Worm (Caenorhabditis elegans) whole organism, young adult: ENCODE data around the gene mxl-1.

Source experiments
- B0019.2 ChIP-seq: fragments of 200-800 bp; sonication (Bioruptor generic); conservative IDR thresholded peaks from 2 replicates; pipeline ENCODE4 v1.3.6; 2022; ENCODE audit warnings: missing genetic modification reagents, missing genetic modification characterization, missing compliant biosample characterization
- F23B12.7 ChIP-seq: sonication (generic microtip); optimal IDR thresholded peaks from 2 replicates; lab custom pipeline; 2017; ENCODE audit warnings: missing genetic modification characterization, mild to moderate bottlenecking, missing compliant biosample characterization, antibody characterized with exemption, moderate library complexity; ENCODE audit not compliant: insufficient read depth
- F33H1.4 ChIP-seq: fragments of 200-800 bp; sonication (Bioruptor generic); IDR thresholded peaks from 2 replicates; pipeline ENCODE4 v1.3.6; 2022; ENCODE audit warnings: missing genetic modification reagents, missing genetic modification characterization, missing compliant biosample characterization
- F57A8.1 ChIP-seq: fragments of 200-800 bp; sonication (Bioruptor generic); optimal IDR thresholded peaks from 2 replicates; lab custom pipeline; 2018; ENCODE audit warnings: mild to moderate bottlenecking, missing genetic modification characterization, moderate library complexity, missing compliant biosample characterization
- Y56A3A.18 ChIP-seq: fragments of 200-800 bp; sonication (Bioruptor generic); IDR thresholded peaks from 2 replicates; pipeline ENCODE4 v1.3.6; 2022; ENCODE audit warnings: missing genetic modification reagents, missing genetic modification characterization, missing compliant biosample characterization
- aptf-2 ChIP-seq: fragments of 200-800 bp; sonication (Bioruptor generic); conservative IDR thresholded peaks from 2 replicates; pipeline ENCODE4 v1.3.6; 2022; ENCODE audit warnings: missing genetic modification reagents, missing genetic modification characterization, missing compliant biosample characterization
- attf-5 ChIP-seq: fragments of 200-800 bp; sonication (Bioruptor generic); optimal IDR thresholded peaks from 2 replicates; lab custom pipeline; 2018; ENCODE audit warnings: mild to moderate bottlenecking, missing genetic modification characterization, missing compliant biosample characterization
- bed-2 ChIP-seq: fragments of 200-800 bp; sonication (Bioruptor generic); IDR thresholded peaks from 2 replicates; pipeline ENCODE4 v1.3.6; 2022; ENCODE audit warnings: missing genetic modification reagents, missing genetic modification characterization, missing compliant biosample characterization
- cebp-1 ChIP-seq, 2 experiments: fragments of 200-800 bp in 1 of 2; sonication (Bioruptor generic) in 1 of 2; sonication (generic microtip) in 1 of 2; IDR thresholded peaks in 1 of 2; optimal IDR thresholded peaks in 1 of 2; 2 replicates each; pipeline versions ENCODE4 v1.3.6 to Lab custom; 2017 to 2022; ENCODE audit warnings: missing compliant biosample characterization in 2 of 2, missing genetic modification characterization in 2 of 2, mild to moderate bottlenecking in 1 of 2, missing genetic modification reagents in 1 of 2, moderate library complexity in 1 of 2
- cebp-2 ChIP-seq: fragments of 200-800 bp; sonication (Bioruptor generic); IDR thresholded peaks from 2 replicates; pipeline ENCODE4 v1.3.6; 2022; ENCODE audit warnings: missing genetic modification characterization, missing compliant biosample characterization
- dox-1 ChIP-seq: fragments of 200-800 bp; sonication (Bioruptor generic); IDR thresholded peaks from 2 replicates; pipeline ENCODE4 v1.3.6; 2022; ENCODE audit warnings: missing genetic modification reagents, missing genetic modification characterization, missing compliant biosample characterization
- dpff-1 ChIP-seq: sonication (generic microtip); optimal IDR thresholded peaks from 2 replicates; lab custom pipeline; 2017; ENCODE audit warnings: mild to moderate bottlenecking, missing genetic modification characterization, missing compliant biosample characterization
- egl-44 ChIP-seq: fragments of 200-800 bp; sonication (Bioruptor generic); IDR thresholded peaks from 2 replicates; pipeline ENCODE4 v1.3.6; 2022; ENCODE audit warnings: missing genetic modification reagents, missing genetic modification characterization, missing compliant biosample characterization
- egrh-3 ChIP-seq: fragments of 200-800 bp; sonication (Bioruptor generic); IDR thresholded peaks from 2 replicates; pipeline ENCODE4 v1.3.6; 2022; ENCODE audit warnings: missing genetic modification reagents, missing genetic modification characterization, missing compliant biosample characterization
- fkh-3 ChIP-seq: sonication (generic microtip); optimal IDR thresholded peaks from 2 replicates; lab custom pipeline; 2016; ENCODE audit warnings: mild to moderate bottlenecking, missing genetic modification characterization, missing compliant biosample characterization
- hlh-12 ChIP-seq: sonication (generic microtip); optimal IDR thresholded peaks from 2 replicates; lab custom pipeline; 2016; ENCODE audit warnings: missing genetic modification characterization, missing compliant biosample characterization
- hmg-1.2 ChIP-seq: fragments of 200-800 bp; sonication (Bioruptor generic); IDR thresholded peaks from 2 replicates; pipeline ENCODE4 v1.3.6; 2022; ENCODE audit warnings: missing genetic modification reagents, missing genetic modification characterization, missing compliant biosample characterization
- hrde-1 ChIP-seq: sonication (generic microtip); optimal IDR thresholded peaks from 2 replicates; lab custom pipeline; 2016; ENCODE audit warnings: missing genetic modification characterization, mild to moderate bottlenecking, missing compliant biosample characterization, moderate library complexity, missing genotype, missing genetic modification reagents, borderline replicate concordance
- let-607 ChIP-seq, 2 experiments: fragments of 200-800 bp in 1 of 2; sonication (Bioruptor generic) in 1 of 2; sonication (generic microtip) in 1 of 2; optimal IDR thresholded peaks; 2 replicates each; lab custom pipeline; 2016 to 2018; ENCODE audit warnings: mild to moderate bottlenecking in 2 of 2, missing compliant biosample characterization in 2 of 2, missing genetic modification characterization in 2 of 2, moderate library complexity in 2 of 2, missing genotype in 1 of 2
- lin-26 ChIP-seq: fragments of 200-800 bp; sonication (Bioruptor generic); IDR thresholded peaks from 2 replicates; pipeline ENCODE4 v1.3.6; 2022; ENCODE audit warnings: missing genetic modification reagents, missing genetic modification characterization, missing compliant biosample characterization
- lin-40 ChIP-seq: sonication (generic microtip); optimal IDR thresholded peaks from 2 replicates; lab custom pipeline; 2016; ENCODE audit warnings: missing genetic modification characterization, mild to moderate bottlenecking, missing compliant biosample characterization, missing genotype, missing genetic modification reagents
- mcd-1 ChIP-seq: fragments of 200-800 bp; sonication (Bioruptor generic); IDR thresholded peaks from 2 replicates; pipeline ENCODE4 v1.3.6; 2022; ENCODE audit warnings: missing genetic modification reagents, missing genetic modification characterization, missing compliant biosample characterization
- nfya-1 ChIP-seq: sonication (generic microtip); optimal IDR thresholded peaks from 2 replicates; lab custom pipeline; 2017; ENCODE audit warnings: antibody characterized with exemption, missing compliant biosample characterization, missing genetic modification characterization, borderline replicate concordance; ENCODE audit not compliant: insufficient read depth
- nhr-179 ChIP-seq: sonication (generic microtip); optimal IDR thresholded peaks from 2 replicates; lab custom pipeline; 2016; ENCODE audit warnings: mild to moderate bottlenecking, missing genetic modification characterization, missing compliant biosample characterization
- nhr-27 ChIP-seq: fragments of 200-800 bp; sonication (Bioruptor generic); optimal IDR thresholded peaks from 2 replicates; lab custom pipeline; 2018; ENCODE audit warnings: mild to moderate bottlenecking, missing genetic modification characterization, moderate library complexity, missing compliant biosample characterization
- rpc-1 ChIP-seq, 2 experiments: fragments of 150-350 bp in 1 of 2; sonication (generic microtip) in 1 of 2; optimal IDR thresholded peaks; 2 replicates each; lab custom pipeline; 2014 to 2018; ENCODE audit warnings: missing biosample characterization in 1 of 2, missing genetic modification characterization in 1 of 2, missing genetic modification reagents in 1 of 2, missing genotype in 1 of 2
- snpc-3.4 ChIP-seq: sonication (generic microtip); optimal IDR thresholded peaks from 2 replicates; lab custom pipeline; 2017; ENCODE audit warnings: missing genetic modification characterization, mild to moderate bottlenecking, missing compliant biosample characterization, antibody characterized with exemption, moderate library complexity, missing genotype, missing genetic modification reagents
- snpc-4 ChIP-seq, 5 experiments: fragments of 150-350 bp in 1 of 5; sonication (generic microtip) in 4 of 5; optimal IDR thresholded peaks; 2 replicates each; lab custom pipeline; 2014 to 2018; ENCODE audit warnings: missing genetic modification characterization in 5 of 5, missing biosample characterization in 3 of 5, antibody characterized with exemption in 2 of 5, mild to moderate bottlenecking in 2 of 5, missing compliant biosample characterization in 2 of 5, missing genotype in 2 of 5, moderate library complexity in 2 of 5, missing genetic modification reagents in 1 of 5
- sptf-2 ChIP-seq: fragments of 200-800 bp; sonication (Bioruptor generic); optimal IDR thresholded peaks from 2 replicates; lab custom pipeline; 2018; ENCODE audit warnings: mild to moderate bottlenecking, missing genetic modification characterization, missing compliant biosample characterization
- tbp1 ChIP-seq: fragments of 200-800 bp; sonication (Bioruptor generic); optimal IDR thresholded peaks from 2 replicates; lab custom pipeline; 2018; ENCODE audit warnings: mild to moderate bottlenecking, missing genetic modification characterization, missing compliant biosample characterization
- tbx-9 ChIP-seq: sonication (generic microtip); optimal IDR thresholded peaks from 2 replicates; lab custom pipeline; 2016; ENCODE audit warnings: borderline replicate concordance, missing genetic modification characterization, inconsistent platforms, missing compliant biosample characterization
- unc-130 ChIP-seq: sonication (generic microtip); optimal IDR thresholded peaks from 2 replicates; lab custom pipeline; 2016; ENCODE audit warnings: missing genetic modification reagents, missing genetic modification characterization, missing compliant biosample characterization
- unc-62 ChIP-seq: fragments of 150-350 bp; optimal IDR thresholded peaks from 2 replicates; lab custom pipeline; 2014; ENCODE audit warnings: missing biosample characterization, missing genetic modification reagents, missing genetic modification characterization
- xnd-1 ChIP-seq: sonication (generic microtip); optimal IDR thresholded peaks from 2 replicates; lab custom pipeline; 2016; ENCODE audit warnings: missing genotype, missing genetic modification reagents, missing genetic modification characterization, missing compliant biosample characterization
- zim-3 ChIP-seq: sonication (generic microtip); optimal IDR thresholded peaks from 2 replicates; lab custom pipeline; 2017; ENCODE audit warnings: mild to moderate bottlenecking, missing genetic modification characterization, moderate library complexity, missing compliant biosample characterization

mxl-1 gene

ce11 chrV:11244539-11244938 lies at the start of gene mxl-1:
Gene mxl-1 (plus strand): TSS chrV:11244839.
- TF ChIP-seq cebp-2 (GFP tag; lab: Robert Waterston, UW) (no peak), fkh-3 (tag; lab: Kevin White, UChicago) (no peak), tbx-9 (tag; lab: Kevin White, UChicago) (no peak), cebp-1 (GFP tag; IDR thresholded peaks at IDR 0.05; lab: Robert Waterston, UW) (no peak), cebp-1 (tag; optimal IDR thresholded peaks at IDR 0.05; lab: Kevin White, UChicago) (no peak), attf-5 (GFP tag; lab: Kevin White, UChicago) (no peak), aptf-2 (GFP tag; lab: Robert Waterston, UW) (no peak), tbp1 (GFP tag; lab: Kevin White, UChicago) (no peak), F23B12.7 (no peak)

ce11 chrV:11196109-11196508 lies 48.5 kb upstream of the mxl-1 start, which contains the start of gene clc-6:
Gene clc-6 (minus strand): TSS chrV:11196209.
- TF ChIP-seq snpc-4 (GFP tag; optimal IDR thresholded peaks at IDR 0.05; lab: Kevin White, UChicago) = no peak
- no peak for TF ChIP-seq snpc-4 (tag; optimal IDR thresholded peaks at IDR 0.05; lab: Kevin White, UChicago)
- TF ChIP-seq xnd-1 (tag; lab: Kevin White, UChicago) = no peak
- TF ChIP-seq mcd-1 (GFP tag; lab: Robert Waterston, UW) = no peak
- TF ChIP-seq, all 124 proteins: peak for 0

- TF ChIP-seq hrde-1 = no peak
- peak; percentile 26 for TF ChIP-seq lin-40 (tag; lab: Kevin White, UChicago)
Observed at ce11 chrV:11196631-11197258, 47.9 kb upstream of the mxl-1 start.

- TF ChIP-seq tbp1 (GFP tag; lab: Kevin White, UChicago) (no peak), zim-3 (tag; lab: Kevin White, UChicago) (no peak), dox-1 (GFP tag; lab: Robert Waterston, UW) (no peak), F57A8.1 (GFP tag; lab: Kevin White, UChicago) (no peak), F33H1.4 (no peak), rpc-1 (optimal IDR thresholded peaks at IDR 0.05; lab: Kevin White, UChicago) (no peak), rpc-1 (tag; optimal IDR thresholded peaks at IDR 0.05; lab: Kevin White, UChicago) (no peak), hlh-12 (tag; lab: Kevin White, UChicago) (no peak)
Observed at ce11 chrV:11198094-11198493, 46.5 kb upstream of the mxl-1 start.

- TF ChIP-seq Y56A3A.18 (no peak), zim-3 (tag; lab: Kevin White, UChicago) (no peak), nfya-1 (tag; lab: Kevin White, UChicago) (no peak)
- TF ChIP-seq, all 124 proteins: peak for 0
Observed at ce11 chrV:11199497-11199896, 45.1 kb upstream of the mxl-1 start.

ce11 chrV:11200316-11200715 lies 44.3 kb upstream of the mxl-1 start, which contains the start of gene K10D6.3:
Gene K10D6.3 (plus strand): TSS chrV:11200616.
- no peak for TF ChIP-seq lin-26
- no peak for TF ChIP-seq aptf-2 (GFP tag; lab: Robert Waterston, UW)
- TF ChIP-seq nhr-179 (tag; lab: Kevin White, UChicago) = no peak
- no peak for TF ChIP-seq let-607 (tag; optimal IDR thresholded peaks at IDR 0.05; lab: Kevin White, UChicago)
- TF ChIP-seq bed-2 (GFP tag; lab: Robert Waterston, UW) = no peak
- TF ChIP-seq mcd-1 (GFP tag; lab: Robert Waterston, UW) = no peak
- no peak for TF ChIP-seq dpff-1 (tag; lab: Kevin White, UChicago)
- TF ChIP-seq snpc-3.4 (tag; lab: Kevin White, UChicago) = no peak
- no peak for TF ChIP-seq B0019.2
- no peak for TF ChIP-seq unc-62
- TF ChIP-seq nhr-27 = no peak
- TF ChIP-seq egrh-3 = no peak
- no peak for TF ChIP-seq hmg-1.2 (GFP tag; lab: Robert Waterston, UW)
- no peak for TF ChIP-seq egl-44 (GFP tag; lab: Robert Waterston, UW)
- TF ChIP-seq unc-130 = no peak
- TF ChIP-seq tbp1 (GFP tag; lab: Kevin White, UChicago) = no peak
- TF ChIP-seq sptf-2 (GFP tag; lab: Kevin White, UChicago) = no peak
- TF ChIP-seq, all 124 proteins: peak for 0
